Fruit fly (Drosophila melanogaster): Measurements from ENCODE around the gene Pmi.
A peak's percentile ranks its signal among the peaks of the same experiment; 100 is the strongest.

Gene Pmi

dm6 chr3L:5810633-5811341 is 30.9 kb downstream of the Pmi start, which contains the start of the genes S6k and kri (continued):
- no peak for TF ChIP-seq mam (GFP tag; optimal IDR thresholded peaks at IDR 0.05)
- TF ChIP-seq CG3838 (GFP tag; optimal IDR thresholded peaks at IDR 0.05), result no peak
- TF ChIP-seq abd-A (tag; optimal IDR thresholded peaks at IDR 0.05), result peak; percentile 86
- no peak for TF ChIP-seq sc (optimal IDR thresholded peaks at IDR 0.05)
- TF ChIP-seq sc (GFP tag; optimal IDR thresholded peaks at IDR 0.05), result no peak
- TF ChIP-seq CG14014 (GFP tag; IDR thresholded peaks at IDR 0.05), result no peak
- no peak for TF ChIP-seq sima (GFP tag; optimal IDR thresholded peaks at IDR 0.05)
- TF ChIP-seq CG17829 (tag; optimal IDR thresholded peaks at IDR 0.05), result peak; percentile 22
- no peak for TF ChIP-seq zfh2 (GFP tag; optimal IDR thresholded peaks at IDR 0.05)
- TF ChIP-seq Nf-YA (GFP tag; IDR thresholded peaks at IDR 0.05), result 0 out of 2 replicates have a peak, but pooled peaks have one; percentile 9
- no peak for TF ChIP-seq CG3726 (GFP tag; IDR thresholded peaks at IDR 0.05)
- peak; percentile 4 for TF ChIP-seq CG7556 (GFP tag; optimal IDR thresholded peaks at IDR 0.05)
- peak; percentile 10 for TF ChIP-seq nerfin-1 (tag; optimal IDR thresholded peaks at IDR 0.05)
- no peak for TF ChIP-seq maf-S (GFP tag; optimal IDR thresholded peaks at IDR 0.05)
- TF ChIP-seq CG10321 (GFP tag; IDR thresholded peaks at IDR 0.05), result no peak
- TF ChIP-seq dimm (GFP tag; IDR thresholded peaks at IDR 0.05), result no peak
- peak; percentile 37 for TF ChIP-seq nmo (GFP tag; optimal IDR thresholded peaks at IDR 0.05)
- TF ChIP-seq HLHmδ (GFP tag; optimal IDR thresholded peaks at IDR 0.05), result no peak
- TF ChIP-seq gce (GFP tag; IDR thresholded peaks at IDR 0.05), result no peak
- TF ChIP-seq CG12942 (GFP tag; optimal IDR thresholded peaks at IDR 0.05), result no peak
- no peak for TF ChIP-seq Mad (GFP tag; optimal IDR thresholded peaks at IDR 0.05)
- TF ChIP-seq CG11247 (GFP tag; IDR thresholded peaks at IDR 0.05), result no peak
- TF ChIP-seq CG8478 (optimal IDR thresholded peaks at IDR 0.05), result peak; percentile 62
- no peak for TF ChIP-seq CG10147 (GFP tag; optimal IDR thresholded peaks at IDR 0.05)
- no peak for TF ChIP-seq Ada2b (GFP tag; IDR thresholded peaks at IDR 0.05)
- peak; percentile 76 for TF ChIP-seq ewg (GFP tag; optimal IDR thresholded peaks at IDR 0.05)
- peak; percentile 7 for TF ChIP-seq CG7839 (tag; optimal IDR thresholded peaks at IDR 0.05)
- TF ChIP-seq Chrac-16 (GFP tag; optimal IDR thresholded peaks at IDR 0.05), result no peak
- TF ChIP-seq CG3163 (GFP tag; optimal IDR thresholded peaks at IDR 0.05), result no peak
- TF ChIP-seq ap (GFP tag; IDR thresholded peaks at IDR 0.05), result no peak
- peak; percentile 8 for TF ChIP-seq CG6854 (GFP tag; optimal IDR thresholded peaks at IDR 0.05)
- no peak for TF ChIP-seq CG7372 (GFP tag; IDR thresholded peaks at IDR 0.05)
- TF ChIP-seq chm (GFP tag; IDR thresholded peaks at IDR 0.05), result no peak
- TF ChIP-seq vnd (GFP tag; IDR thresholded peaks at IDR 0.05; ENCODE audit: partially characterized antibody), result 0 out of 3 replicates have a peak, but pooled peaks have one; percentile 37
- no peak for TF ChIP-seq Ssrp (tag; optimal IDR thresholded peaks at IDR 0.05)
- TF ChIP-seq CG12071 (GFP tag; optimal IDR thresholded peaks at IDR 0.05), result no peak
- no peak for TF ChIP-seq sob (GFP tag; IDR thresholded peaks at IDR 0.05)
- peak; percentile 9 for TF ChIP-seq CG30020 (tag; optimal IDR thresholded peaks at IDR 0.05)
- no peak for TF ChIP-seq fu2 (GFP tag; optimal IDR thresholded peaks at IDR 0.05)
- TF ChIP-seq CG4424 (GFP tag; optimal IDR thresholded peaks at IDR 0.05), result no peak
- TF ChIP-seq stwl (tag; optimal IDR thresholded peaks at IDR 0.05), result peak; percentile 64
- no peak for TF ChIP-seq CG6689 (GFP tag; IDR thresholded peaks at IDR 0.05)
- no peak for TF ChIP-seq crc (GFP tag; optimal IDR thresholded peaks at IDR 0.05)
- no peak for TF ChIP-seq CG11398 (GFP tag; optimal IDR thresholded peaks at IDR 0.05)
- TF ChIP-seq E2f1 (GFP tag; IDR thresholded peaks at IDR 0.05), result no peak
- no peak for TF ChIP-seq sna (GFP tag; IDR thresholded peaks at IDR 0.05; ENCODE audit: partially characterized antibody)
- TF ChIP-seq Hr3 (GFP tag; optimal IDR thresholded peaks at IDR 0.05), result no peak
- no peak for TF ChIP-seq caup (GFP tag; optimal IDR thresholded peaks at IDR 0.05; ENCODE audit: severe bottlenecking)
- peak; percentile 29; the same call in 1 of the 3 replicates for TF ChIP-seq CG34224 (GFP tag; IDR thresholded peaks at IDR 0.05; ENCODE audit: partially characterized antibody)
- peak in 1 of 2 experiments; percentile 29 for TF ChIP-seq crp (GFP tag; optimal IDR thresholded peaks at IDR 0.05)
- no peak for TF ChIP-seq ac (GFP tag; optimal IDR thresholded peaks at IDR 0.05)

Measured in whole organism, embryonic.